Fruit fly (Drosophila melanogaster) whole organism, embryonic: Measurements from ENCODE around the gene Kdsr.

Source experiments
- CG10274 ChIP-seq: fragments of 200-800 bp; sonication (Bioruptor generic); optimal IDR thresholded peaks from 3 replicates; lab custom pipeline; 2017; ENCODE audit warnings: missing biosample characterization, mild to moderate bottlenecking, missing genetic modification characterization
- CG15073 ChIP-seq: fragments of 200-800 bp; sonication (Bioruptor generic); optimal IDR thresholded peaks from 2 replicates; lab custom pipeline; 2016; ENCODE audit warnings: missing biosample characterization, missing genetic modification characterization
- CG15269 ChIP-seq: fragments of 200-800 bp; sonication (Bioruptor generic); optimal IDR thresholded peaks from 2 replicates; lab custom pipeline; 2018; ENCODE audit warnings: missing biosample characterization, mild to moderate bottlenecking, missing genetic modification characterization, moderate library complexity
- CG17802 ChIP-seq: fragments of 200-800 bp; sonication (Bioruptor generic); optimal IDR thresholded peaks from 2 replicates; lab custom pipeline; 2018; ENCODE audit warnings: missing biosample characterization, mild to moderate bottlenecking, missing genetic modification characterization, moderate library complexity
- CG7839 ChIP-seq: fragments of 200-800 bp; sonication (Bioruptor generic); optimal IDR thresholded peaks from 3 replicates; lab custom pipeline; 2018; ENCODE audit warnings: missing biosample characterization, mild to moderate bottlenecking, missing genetic modification characterization, moderate library complexity
- Elba2 ChIP-seq: fragments of 200-800 bp; sonication (Bioruptor generic); optimal IDR thresholded peaks from 3 replicates; lab custom pipeline; 2016; ENCODE audit warnings: missing biosample characterization, missing genetic modification characterization
- TFAM ChIP-seq: fragments of 200-800 bp; sonication (Bioruptor generic); optimal IDR thresholded peaks from 2 replicates; lab custom pipeline; 2017; ENCODE audit warnings: missing biosample characterization, missing genetic modification characterization, inconsistent platforms
- al ChIP-seq: fragments of 200-800 bp; sonication (Bioruptor generic); IDR thresholded peaks from 2 replicates; pipeline ENCODE4 v1.3.6; 2022; ENCODE audit warnings: missing biosample characterization, missing genetic modification characterization
- dysf ChIP-seq: fragments of 200-800 bp; sonication (Bioruptor generic); IDR thresholded peaks from 3 replicates; pipeline ENCODE4 v1.3.6; 2022; ENCODE audit warnings: missing biosample characterization, missing genetic modification characterization
- kah ChIP-seq: fragments of 200-800 bp; sonication (Bioruptor generic); optimal IDR thresholded peaks from 2 replicates; lab custom pipeline; 2018; ENCODE audit warnings: missing biosample characterization, mild to moderate bottlenecking, missing genetic modification characterization
- nerfin-1 ChIP-seq: fragments of 200-800 bp; sonication (Bioruptor generic); optimal IDR thresholded peaks from 3 replicates; lab custom pipeline; 2019; ENCODE audit warnings: missing biosample characterization, mild to moderate bottlenecking, missing genetic modification characterization, moderate library complexity

DNA sequence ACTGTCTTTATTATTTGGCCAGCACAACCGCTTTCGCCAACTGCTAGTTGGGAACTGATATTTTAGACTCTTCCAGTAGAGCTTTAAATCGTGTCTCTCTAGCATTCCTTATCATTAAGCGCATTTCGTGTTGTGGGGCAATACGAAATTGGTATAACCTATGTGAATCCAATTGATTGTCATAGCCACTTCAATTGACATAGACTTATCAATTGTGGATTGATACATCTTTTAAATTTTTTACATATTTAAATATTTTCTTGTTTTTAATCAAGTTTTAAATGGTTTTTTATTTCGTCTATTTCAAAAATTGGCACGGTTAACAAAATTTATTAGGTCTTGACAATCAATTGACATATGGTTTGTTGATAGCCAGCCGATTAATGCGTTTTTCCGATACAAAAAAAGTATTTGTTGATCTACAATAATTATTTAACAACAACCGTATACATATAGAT is 37.2 kb upstream of the Kdsr start, which contains the start of gene CG31288:
- no peak for TF ChIP-seq CG7839 (tag; lab: Kevin White, UChicago)
- TF ChIP-seq CG15073 (GFP tag; lab: Kevin White, UChicago) = no peak
- TF ChIP-seq nerfin-1 = no peak
- no peak for TF ChIP-seq CG15269 (tag; lab: Kevin White, UChicago)
- TF ChIP-seq CG17802 = no peak
- TF ChIP-seq CG10274 (GFP tag; lab: Kevin White, UChicago) = no peak
- no peak for TF ChIP-seq Elba2 (GFP tag; lab: Kevin White, UChicago)
- no peak for TF ChIP-seq dysf (GFP tag; lab: Robert Waterston, UW)
- no peak for TF ChIP-seq kah (GFP tag; lab: Kevin White, UChicago)
- no peak for TF ChIP-seq al (GFP tag; lab: Robert Waterston, UW)
- no peak for TF ChIP-seq TFAM (GFP tag; lab: Kevin White, UChicago)
